Fruit fly (Drosophila melanogaster) whole organism, larva: Measurements from ENCODE around the gene PPP4R2r.

ENCODE experiments used
- noc ChIP-seq: fragments of 200-800 bp; sonication (Bioruptor generic); optimal IDR thresholded peaks from 3 replicates; lab custom pipeline; 2019; ENCODE audit warnings: missing biosample characterization, mild to moderate bottlenecking, missing genetic modification characterization, moderate library complexity

The PPP4R2r gene

dm6 chrX:10478443-10479368, at the start of gene PPP4R2r, which contains the start of gene CG2887:
TSS of gene PPP4R2r (plus strand) at chrX:10478838.
TSS of gene CG2887 (minus strand) at chrX:10478493.
- TF ChIP-seq noc (tag; lab: Kevin White, UChicago): no peak

DNA sequence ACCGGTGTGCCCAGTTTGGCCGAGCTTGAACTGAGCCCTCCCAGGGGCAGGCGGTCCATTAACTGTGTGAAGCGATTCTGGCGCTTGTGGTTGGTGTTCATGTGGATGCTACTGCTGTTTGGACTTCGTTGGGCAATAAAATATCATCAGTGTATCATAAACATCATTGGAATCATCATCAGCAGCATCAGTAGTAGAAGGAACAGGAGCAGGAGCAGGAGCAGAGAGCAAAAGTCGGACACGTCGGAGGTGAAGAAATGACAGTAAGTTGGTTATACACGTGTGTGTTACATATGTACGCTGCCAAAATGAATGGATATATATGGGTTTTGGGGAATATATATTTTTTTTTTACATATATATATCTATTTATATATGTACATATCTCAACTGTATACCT, 45.9 kb upstream of the PPP4R2r start, which contains the start of gene CG12640:
CG12640 (minus strand) TSS at position 101 of the 400 bp plus-strand sequence.
- TF ChIP-seq noc (tag; lab: Kevin White, UChicago): no peak

DNA sequence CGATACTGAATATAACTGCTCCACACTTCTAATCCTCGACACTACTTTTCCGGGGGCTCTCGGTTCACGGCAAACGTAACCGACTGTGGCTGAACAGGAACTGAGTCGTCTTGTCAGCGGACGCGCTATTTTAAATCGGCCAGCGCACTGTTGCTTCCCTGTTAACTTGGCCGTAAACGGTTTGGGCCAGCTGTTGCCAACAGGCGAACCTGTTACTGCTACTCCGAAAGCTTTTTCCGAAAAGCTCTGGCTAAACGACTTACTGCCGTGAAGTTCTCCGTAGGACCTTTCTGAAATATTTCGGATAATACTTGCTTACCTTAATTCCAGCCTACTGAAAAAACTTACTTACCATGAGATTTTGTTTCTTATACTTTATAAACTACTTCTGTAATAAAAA, 23.8 kb upstream of the PPP4R2r start, which contains the start of gene CG32683:
CG32683 (minus strand) TSS at position 101 of the 400 bp plus-strand sequence.
- TF ChIP-seq noc (tag; lab: Kevin White, UChicago): no peak

DNA sequence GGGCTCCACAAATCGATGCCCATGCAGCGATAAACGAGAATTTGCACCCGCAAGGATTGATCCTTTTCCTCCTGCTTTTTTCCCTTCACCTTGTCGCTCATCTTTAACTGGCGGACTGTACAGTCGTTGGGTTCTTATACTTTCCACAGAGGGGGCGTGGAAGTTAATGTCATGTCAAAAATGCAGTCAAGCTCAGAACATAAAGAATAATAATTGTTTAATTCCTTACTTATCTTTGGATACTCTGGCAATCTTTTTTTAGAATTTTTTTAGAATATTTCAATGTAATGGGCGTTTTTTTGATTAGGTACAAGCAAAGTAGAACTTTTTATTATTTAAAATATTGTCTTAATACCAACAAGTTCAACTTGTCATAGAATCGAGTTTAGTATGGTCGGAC, 19.1 kb upstream of the PPP4R2r start, which contains the start of gene Or9a:
Or9a (minus strand) TSS at position 101 of the 400 bp plus-strand sequence.
- no peak for TF ChIP-seq noc (tag; lab: Kevin White, UChicago)

DNA sequence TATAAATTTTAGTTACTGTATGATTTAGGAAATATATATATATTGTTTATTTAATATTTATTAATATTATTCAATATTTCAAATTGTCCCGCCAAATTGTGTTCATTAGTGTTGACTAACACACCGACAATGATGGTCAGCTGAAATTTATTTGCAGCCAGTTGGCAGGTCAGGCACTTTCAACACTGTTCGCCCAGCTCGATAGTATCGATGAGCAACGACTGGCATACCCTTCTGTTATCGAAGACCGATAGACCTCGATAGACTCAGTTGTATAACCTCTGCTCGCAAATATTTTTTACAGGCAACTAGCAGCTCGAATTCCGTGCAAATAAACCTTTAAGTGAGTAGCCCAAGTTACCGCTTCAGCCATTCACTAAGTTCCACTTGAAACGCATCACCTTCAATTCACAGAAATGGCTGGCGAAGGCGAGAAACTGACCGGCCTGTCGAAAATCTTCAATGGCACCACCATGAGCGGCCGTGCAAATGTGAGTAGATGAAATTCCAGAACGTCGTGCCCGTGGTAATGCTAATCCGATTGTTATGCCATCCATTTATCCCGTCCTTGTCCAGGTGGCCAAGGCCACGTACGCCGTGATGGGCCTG, 18.0 kb upstream of the PPP4R2r start, which contains the start of gene Neb-cGP:
Neb-cGP (plus strand) TSS at position 231 of the 609 bp plus-strand sequence.
- TF ChIP-seq noc (tag; lab: Kevin White, UChicago): peak; percentile 43

DNA sequence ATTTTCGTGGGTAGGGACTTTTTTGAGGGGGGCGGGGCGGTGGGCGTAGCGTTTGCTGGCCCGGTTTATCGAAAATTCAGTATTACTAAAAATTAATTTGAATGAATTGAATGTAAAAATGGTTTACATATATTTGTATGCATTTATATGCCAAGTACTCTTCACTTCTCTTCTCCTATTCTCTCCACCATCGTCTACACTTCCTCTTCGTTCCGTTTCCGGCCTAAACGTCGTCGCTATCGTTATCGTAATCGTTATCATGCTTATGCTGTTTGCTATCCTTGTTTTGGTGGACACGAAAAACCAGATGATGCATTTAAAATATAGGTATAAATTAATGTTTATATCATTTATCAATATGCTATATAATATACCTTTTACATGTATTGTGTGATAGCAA, 16.7 kb upstream of the PPP4R2r start:
- TF ChIP-seq noc (tag; lab: Kevin White, UChicago): no peak

dm6 chrX:10463056-10463710, 15.5 kb upstream of the PPP4R2r start:
- no peak for TF ChIP-seq noc (tag; lab: Kevin White, UChicago)

- TF ChIP-seq noc (tag; lab: Kevin White, UChicago): no peak
Observed at dm6 chrX:10464531-10464930, 14.1 kb upstream of the PPP4R2r start.

DNA sequence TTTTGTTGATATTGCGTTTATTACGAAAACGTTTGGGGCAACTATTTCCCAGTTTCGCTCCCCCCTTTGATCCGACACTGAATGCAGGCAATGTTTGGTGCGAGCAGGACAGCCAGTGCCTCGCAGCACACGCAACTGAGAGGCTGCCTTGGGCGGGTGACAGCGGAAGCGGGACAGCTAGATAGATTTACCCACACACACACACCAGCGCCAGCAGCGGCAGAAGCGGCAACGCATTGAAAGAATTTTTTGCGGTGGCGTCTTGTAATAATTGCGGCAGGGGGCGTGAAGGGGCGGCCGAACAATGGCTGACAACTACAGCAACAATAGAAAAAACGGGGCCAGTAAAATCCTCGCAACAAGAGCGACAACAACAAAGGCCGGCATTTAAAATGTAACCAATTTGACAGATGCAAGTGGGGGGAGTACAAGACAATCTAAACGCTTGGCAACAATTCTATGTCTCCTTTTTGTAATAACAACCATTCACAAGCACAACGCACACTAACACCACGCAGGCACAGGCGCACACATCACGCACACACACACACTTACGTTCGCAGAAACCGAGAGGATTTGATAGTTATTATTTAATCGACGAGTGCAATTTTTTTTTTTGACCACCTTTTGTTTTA, 5.9 kb upstream of the PPP4R2r start:
- TF ChIP-seq noc (tag; lab: Kevin White, UChicago): no peak

DNA sequence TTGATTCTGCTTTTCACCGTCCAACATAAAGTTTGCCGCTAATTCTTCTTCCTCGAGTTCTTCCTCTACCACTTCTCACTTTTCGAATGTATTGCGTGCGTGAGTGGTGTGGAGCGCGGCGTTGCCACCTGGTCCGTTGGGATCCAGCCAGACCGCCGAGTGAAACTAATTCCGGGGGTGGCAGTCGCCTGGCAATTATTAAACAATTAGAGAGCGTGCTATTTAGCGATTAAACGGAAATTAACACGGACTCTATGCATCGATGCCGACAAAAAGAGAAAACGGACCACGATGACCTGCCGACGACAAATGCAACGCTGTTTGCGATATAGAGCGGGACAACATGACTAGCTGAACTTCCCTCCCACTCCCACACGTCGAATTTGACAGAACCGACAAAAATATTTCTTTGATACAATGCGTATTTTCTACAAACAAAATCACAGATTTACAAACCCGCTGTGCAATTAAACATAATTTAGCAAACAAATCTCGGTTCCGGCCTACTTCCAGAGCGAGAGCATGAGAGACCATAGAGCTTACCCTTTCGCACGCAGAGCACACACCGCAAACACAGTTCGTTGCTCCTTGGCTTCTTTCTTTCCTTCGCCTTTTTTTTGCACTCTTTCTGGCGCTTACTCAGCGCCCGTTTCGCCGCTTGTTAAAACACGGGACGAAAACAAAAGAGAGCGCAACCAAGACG, 5.0 kb upstream of the PPP4R2r start, which contains the start of gene CG2889:
CG2889 (plus strand) TSS at position 429 of the 703 bp plus-strand sequence.
- TF ChIP-seq noc (tag; lab: Kevin White, UChicago): no peak

DNA sequence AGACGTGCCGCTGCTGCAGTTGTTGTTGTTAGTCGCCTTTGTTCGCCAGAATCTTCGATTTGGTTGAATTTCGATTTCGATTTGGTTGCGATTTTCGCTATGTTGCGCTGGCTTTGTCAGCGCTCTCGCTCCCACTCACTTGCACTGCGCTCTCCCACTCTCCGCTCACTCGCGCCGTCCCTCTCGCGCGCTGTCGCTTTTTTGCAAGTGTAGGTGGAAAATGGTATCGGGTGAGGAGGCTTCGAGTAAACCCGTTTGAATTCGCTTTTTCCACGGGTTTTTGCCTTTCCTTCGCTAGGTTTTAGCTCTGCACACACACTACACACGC, 4.5 kb upstream of the PPP4R2r start:
- TF ChIP-seq noc (tag; lab: Kevin White, UChicago): no peak

DNA sequence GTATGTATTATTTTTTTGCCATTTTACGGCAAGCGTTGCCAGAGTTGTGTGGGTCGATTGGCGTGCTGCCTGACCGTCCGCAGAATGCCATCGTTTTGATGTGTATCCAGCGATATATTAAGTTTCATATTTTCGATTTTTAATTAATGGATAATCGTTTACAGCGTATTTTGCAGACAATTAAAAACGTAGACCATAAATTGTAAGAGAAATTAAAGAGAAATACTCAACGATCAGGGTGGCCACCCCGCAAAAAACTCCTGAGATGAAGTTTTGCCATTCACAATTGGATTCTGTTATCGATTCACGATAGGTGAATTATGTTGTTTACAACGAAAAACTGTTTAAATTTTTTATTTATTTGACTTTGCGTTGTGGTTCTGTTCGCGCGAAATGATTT, 4.0 kb upstream of the PPP4R2r start, which contains the start of gene nocte:
nocte (minus strand) TSS at position 51 of the 400 bp plus-strand sequence.
- TF ChIP-seq noc (tag; lab: Kevin White, UChicago): no peak

dm6 chrX:10484206-10485112, 5.8 kb downstream of the PPP4R2r start:
- peak; percentile 69 for TF ChIP-seq noc (tag; lab: Kevin White, UChicago)
